Fruit fly (Drosophila melanogaster) whole organism, pupa: ENCODE results near the gene Ugalt.

Experiments used
- CG10348 ChIP-seq: fragments of 200-800 bp; sonication (Bioruptor generic); IDR thresholded peaks from 2 replicates; pipeline ENCODE4 v1.3.6; 2022; ENCODE audit warnings: missing biosample characterization, missing genetic modification characterization
- CG12605 ChIP-seq: fragments of 200-800 bp; sonication (Bioruptor generic); IDR thresholded peaks from 2 replicates; pipeline ENCODE4 v1.3.6; 2022; ENCODE audit warnings: missing biosample characterization, missing genetic modification characterization
- CG14655 ChIP-seq: fragments of 200-800 bp; sonication (Bioruptor generic); optimal IDR thresholded peaks from 3 replicates; lab custom pipeline; 2017; ENCODE audit warnings: mild to moderate bottlenecking, missing biosample characterization, missing genetic modification reagents, missing genetic modification characterization
- CG15710 ChIP-seq: fragments of 200-800 bp; sonication (Bioruptor generic); optimal IDR thresholded peaks from 2 replicates; lab custom pipeline; 2018; ENCODE audit warnings: missing biosample characterization, mild to moderate bottlenecking, missing genetic modification characterization, moderate library complexity
- CG9948 ChIP-seq: fragments of 200-800 bp; sonication (Bioruptor generic); optimal IDR thresholded peaks from 2 replicates; lab custom pipeline; 2018; ENCODE audit warnings: missing biosample characterization, mild to moderate bottlenecking, missing genetic modification characterization, moderate library complexity
- EcR ChIP-seq: fragments of 200-800 bp; sonication (Bioruptor generic); optimal IDR thresholded peaks from 3 replicates; lab custom pipeline; 2019; ENCODE audit warnings: missing biosample characterization, missing genetic modification characterization, mild to moderate bottlenecking, moderate library complexity, missing genetic modification reagents

- no peak for TF ChIP-seq EcR (GFP tag; lab: Kevin White, UChicago)
- no peak for TF ChIP-seq CG15710 (tag; lab: Kevin White, UChicago)
- TF ChIP-seq CG9948 (tag; lab: Kevin White, UChicago): no peak
- 0 out of 2 replicates have a peak, but pooled peaks have one; percentile 34 for TF ChIP-seq CG12605 (GFP tag; lab: Robert Waterston, UW)
- no peak for TF ChIP-seq CG14655 (GFP tag; lab: Kevin White, UChicago)
- peak; percentile 26; the same call in 1 of the 2 replicates for TF ChIP-seq CG10348 (GFP tag; lab: Robert Waterston, UW)
Measured at dm6 chrX:2708156-2708734, 4.6 kb upstream of the Ugalt start, which contains the start of gene CG2681.
